5 worm cellular contexts compared by ENCODE assay signal in genomic region chrIV:7133140-7133539, ce11.
TF ChIP-seq lines count a peak whose summit lies in the region.

cyn-12 (minus strand) TSS chrIV:7133217.

TF ChIP-seq in whole organism, L1 larva, 84 proteins besides CTCF, POLR2A, EP300 and RAD21 (continues in another document):
- TF ChIP-seq nhr-12 (tag; optimal IDR thresholded peaks at IDR 0.05; lab: Kevin White, UChicago) (no peak), nhr-84 (tag; optimal IDR thresholded peaks at IDR 0.05; lab: Kevin White, UChicago) (no peak), dpl-1 (GFP tag; optimal IDR thresholded peaks at IDR 0.05; lab: Kevin White, UChicago) (peak in 2 of 3 experiments; percentile 48 to 58), sptf-1 (tag; optimal IDR thresholded peaks at IDR 0.05; lab: Kevin White, UChicago) (no peak), sox-4 (tag; optimal IDR thresholded peaks at IDR 0.05; lab: Kevin White, UChicago) (no peak), unc-30 (tag; optimal IDR thresholded peaks at IDR 0.05; lab: Kevin White, UChicago) (no peak), unc-86 (tag; optimal IDR thresholded peaks at IDR 0.05; lab: Kevin White, UChicago) (no peak), skn-1 (tag; optimal IDR thresholded peaks at IDR 0.05; lab: Kevin White, UChicago) (no peak), fkh-4 (tag; optimal IDR thresholded peaks at IDR 0.05; lab: Kevin White, UChicago; ENCODE audit: borderline replicate concordance) (no peak), hpl-2 (GFP tag; optimal IDR thresholded peaks at IDR 0.05; lab: Kevin White, UChicago) (no peak), grh-1 (GFP tag; IDR thresholded peaks at IDR 0.05; lab: Robert Waterston, UW) (no peak), aly-2 (tag; optimal IDR thresholded peaks at IDR 0.05; lab: Kevin White, UChicago) (no peak), mdl-1 (tag; optimal IDR thresholded peaks at IDR 0.05; lab: Kevin White, UChicago) (no peak), alr-1 (tag; optimal IDR thresholded peaks at IDR 0.05; lab: Kevin White, UChicago; ENCODE audit: borderline replicate concordance) (no peak), zag-1 (tag; optimal IDR thresholded peaks at IDR 0.05; lab: Kevin White, UChicago) (no peak), vab-15 (tag; optimal IDR thresholded peaks at IDR 0.05; lab: Kevin White, UChicago) (no peak), C16A3.4 (tag; optimal IDR thresholded peaks at IDR 0.05; lab: Kevin White, UChicago) (no peak), nhr-28 (tag; optimal IDR thresholded peaks at IDR 0.05; lab: Kevin White, UChicago) (no peak), fkh-8 (tag; optimal IDR thresholded peaks at IDR 0.05; lab: Kevin White, UChicago) (no peak)

TF ChIP-seq in whole organism, L3 larva, 47 proteins besides CTCF, POLR2A, EP300 and RAD21:
- TF ChIP-seq ceh-28 (tag; optimal IDR thresholded peaks at IDR 0.05; lab: Kevin White, UChicago) (peak; percentile 66), mdl-1 (tag; optimal IDR thresholded peaks at IDR 0.05; lab: Kevin White, UChicago) (no peak), hmg-11 (tag; optimal IDR thresholded peaks at IDR 0.05; lab: Kevin White, UChicago) (peak; percentile 40), pqm-1 (tag; optimal IDR thresholded peaks at IDR 0.05; lab: Kevin White, UChicago) (peak; percentile 6), daf-12 (tag; optimal IDR thresholded peaks at IDR 0.05; lab: Kevin White, UChicago) (no peak), nhr-23 (tag; optimal IDR thresholded peaks at IDR 0.05; lab: Kevin White, UChicago) (peak; percentile 36)

TF ChIP-seq in whole organism, early embryonic, 17 proteins besides CTCF, POLR2A, EP300 and RAD21:
- TF ChIP-seq tbx-11 (GFP tag; IDR thresholded peaks at IDR 0.05; lab: Robert Waterston, UW): no peak
- 0 out of 2 replicates have a peak, but pooled peaks have one; percentile 14 for TF ChIP-seq tbx-37 (GFP tag; conservative IDR thresholded peaks at IDR 0.05; lab: Robert Waterston, UW)
- TF ChIP-seq ceh-36 (tag; optimal IDR thresholded peaks at IDR 0.05; lab: Kevin White, UChicago): no peak
- TF ChIP-seq ama-1 (optimal IDR thresholded peaks at IDR 0.05; lab: Kevin White, UChicago): no peak
- TF ChIP-seq sea-1 (GFP tag; conservative IDR thresholded peaks at IDR 0.05; lab: Robert Waterston, UW): no peak
- TF ChIP-seq pes-1 (GFP tag; IDR thresholded peaks at IDR 0.05; lab: Robert Waterston, UW): no peak

TF ChIP-seq in whole organism, midembryonic, 9 proteins besides CTCF, POLR2A, EP300 and RAD21:
- TF ChIP-seq med-1 (GFP tag; optimal IDR thresholded peaks at IDR 0.05; lab: Kevin White, UChicago; ENCODE audit: insufficient read depth): no peak
- TF ChIP-seq T22C8.4 (GFP tag; IDR thresholded peaks at IDR 0.05; lab: Robert Waterston, UW): peak; percentile 42; the same call in 1 of the 2 replicates

TF ChIP-seq in whole organism, young adult, 124 proteins besides CTCF, POLR2A, EP300 and RAD21:
- TF ChIP-seq Y53F4B.3 (GFP tag; IDR thresholded peaks at IDR 0.05; lab: Robert Waterston, UW): no peak
- TF ChIP-seq ztf-3 (GFP tag; optimal IDR thresholded peaks at IDR 0.05; lab: Kevin White, UChicago): no peak
- TF ChIP-seq hmg-1.2 (GFP tag; IDR thresholded peaks at IDR 0.05; lab: Robert Waterston, UW): no peak
- no peak for TF ChIP-seq ccch-3 (GFP tag; optimal IDR thresholded peaks at IDR 0.05; lab: Kevin White, UChicago)
- TF ChIP-seq efl-1 (GFP tag; optimal IDR thresholded peaks at IDR 0.05; lab: Kevin White, UChicago): no peak
- no peak for TF ChIP-seq B0019.2 (GFP tag; conservative IDR thresholded peaks at IDR 0.05; lab: Robert Waterston, UW)
- no peak for TF ChIP-seq ZK185.1 (tag; optimal IDR thresholded peaks at IDR 0.05; lab: Kevin White, UChicago; ENCODE audit: poor library complexity, severe bottlenecking)
- TF ChIP-seq zfh-2 (GFP tag; conservative IDR thresholded peaks at IDR 0.05; lab: Robert Waterston, UW): no peak
- TF ChIP-seq lin-54 (GFP tag; optimal IDR thresholded peaks at IDR 0.05; lab: Kevin White, UChicago): peak; percentile 23
- TF ChIP-seq tlf-1 (GFP tag; optimal IDR thresholded peaks at IDR 0.05; lab: Kevin White, UChicago): no peak
- TF ChIP-seq F49E8.2 (tag; optimal IDR thresholded peaks at IDR 0.05; lab: Kevin White, UChicago; ENCODE audit: insufficient read depth): no peak
- no peak for TF ChIP-seq snpc-4 (GFP tag; optimal IDR thresholded peaks at IDR 0.05; lab: Kevin White, UChicago)
- peak in 1 of 4 experiments; percentile 3 for TF ChIP-seq snpc-4 (tag; optimal IDR thresholded peaks at IDR 0.05; lab: Kevin White, UChicago)
- TF ChIP-seq tbx-9 (tag; optimal IDR thresholded peaks at IDR 0.05; lab: Kevin White, UChicago; ENCODE audit: borderline replicate concordance): no peak
- no peak for TF ChIP-seq unc-62 (GFP tag; optimal IDR thresholded peaks at IDR 0.05; lab: Kevin White, UChicago)
- TF ChIP-seq athp-1 (tag; optimal IDR thresholded peaks at IDR 0.05; lab: Kevin White, UChicago): no peak
- TF ChIP-seq mes-4 (tag; optimal IDR thresholded peaks at IDR 0.05; lab: Kevin White, UChicago): no peak
- no peak for TF ChIP-seq madf-6 (GFP tag; IDR thresholded peaks at IDR 0.05; lab: Robert Waterston, UW)
- TF ChIP-seq egl-18 (GFP tag; IDR thresholded peaks at IDR 0.05; lab: Robert Waterston, UW): no peak
- TF ChIP-seq Y67H2A.10 (GFP tag; conservative IDR thresholded peaks at IDR 0.05; lab: Robert Waterston, UW): no peak
- peak; percentile 16 for TF ChIP-seq attf-5 (GFP tag; optimal IDR thresholded peaks at IDR 0.05; lab: Kevin White, UChicago)
- TF ChIP-seq B0261.1 (tag; optimal IDR thresholded peaks at IDR 0.05; lab: Kevin White, UChicago): no peak
- no peak for TF ChIP-seq nhr-90 (tag; optimal IDR thresholded peaks at IDR 0.05; lab: Kevin White, UChicago)
- no peak for TF ChIP-seq F52B5.7 (tag; optimal IDR thresholded peaks at IDR 0.05; lab: Kevin White, UChicago)
- TF ChIP-seq gei-17 (GFP tag; optimal IDR thresholded peaks at IDR 0.05; lab: Kevin White, UChicago): no peak

Comparison
In these comparisons a context has a peak if more than half of its experiments do, and no peak if none do; other contexts are left out.
1. Of the 8 proteins assayed by ChIP-seq in both whole organism, young adult and whole organism, L1 larva: peak only in whole organism, young adult: none; only in whole organism, L1 larva: dpl-1, efl-1, lin-35 and unc-130; in both: none; in neither: 3; mixed calls (peak in some experiments, not most) for 1.